Fruit fly (Drosophila melanogaster): ENCODE measurements around the gene CG12259.

DNA sequence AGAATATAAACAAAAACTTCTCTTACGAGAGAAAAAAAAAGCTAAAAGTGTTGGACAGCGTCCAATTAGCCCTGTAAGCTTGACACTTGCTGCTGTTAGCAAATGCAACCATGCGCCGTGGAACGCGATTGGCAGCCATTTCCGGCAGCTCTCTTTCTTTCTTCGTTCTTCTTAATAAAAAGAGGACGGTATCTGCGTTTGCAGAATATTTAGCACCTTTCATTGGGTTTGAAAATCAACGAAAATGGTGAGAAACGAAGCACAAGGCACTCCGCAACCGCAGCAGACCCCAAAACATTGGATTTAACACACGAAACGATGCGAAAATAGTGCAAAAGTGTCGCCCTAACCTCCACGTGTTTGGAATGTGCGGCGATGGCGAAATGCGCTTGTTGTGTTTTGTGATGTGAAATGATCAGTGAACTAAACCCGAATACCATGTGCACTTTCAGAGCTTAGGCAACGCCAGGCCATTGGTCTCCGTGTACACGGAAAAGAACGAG is 1.8 kb upstream of the CG12259 start, which contains the start of gene RpL4:
- TF ChIP-seq CG6813 (GFP tag; optimal IDR thresholded peaks at IDR 0.05) (peak; percentile 93), gcm (GFP tag; optimal IDR thresholded peaks at IDR 0.05) (peak; percentile 65), CG8478 (optimal IDR thresholded peaks at IDR 0.05) (peak; percentile 41)

All from whole organism, embryonic.